Fruit fly (Drosophila melanogaster) whole organism, embryonic: ENCODE data around the gene RpS28-like.

Source experiments
- Ada2b ChIP-seq: fragments of 200-800 bp; sonication (Bioruptor generic); IDR thresholded peaks from 2 replicates; pipeline ENCODE4 v1.3.6; 2022; ENCODE audit warnings: missing biosample characterization, missing genetic modification characterization
- C15 ChIP-seq: fragments of 200-800 bp; sonication (Bioruptor generic); IDR thresholded peaks from 3 replicates; pipeline ENCODE4 v1.3.6; 2022; ENCODE audit warnings: missing biosample characterization, missing genetic modification characterization
- CG10462 ChIP-seq: fragments of 200-800 bp; sonication (Bioruptor generic); optimal IDR thresholded peaks from 2 replicates; lab custom pipeline; 2016; ENCODE audit warnings: missing biosample characterization, missing genetic modification characterization
- CG11560 ChIP-seq: fragments of 200-800 bp; sonication (Bioruptor generic); IDR thresholded peaks from 3 replicates; pipeline ENCODE4 v1.3.6; 2022; ENCODE audit warnings: missing biosample characterization, missing genetic modification characterization
- CG12155 ChIP-seq: fragments of 200-800 bp; sonication (Bioruptor generic); optimal IDR thresholded peaks from 3 replicates; lab custom pipeline; 2016; ENCODE audit warnings: missing biosample characterization, missing genetic modification characterization
- CG12236 ChIP-seq: fragments of 200-800 bp; sonication (Bioruptor generic); optimal IDR thresholded peaks from 2 replicates; lab custom pipeline; 2016; ENCODE audit warnings: missing biosample characterization, missing genetic modification characterization
- CG13775 ChIP-seq: fragments of 200-800 bp; sonication (Bioruptor generic); optimal IDR thresholded peaks from 3 replicates; lab custom pipeline; 2017; ENCODE audit warnings: missing biosample characterization, mild to moderate bottlenecking, missing genetic modification characterization
- CG14441 ChIP-seq: fragments of 200-800 bp; sonication (Bioruptor generic); IDR thresholded peaks from 2 replicates; pipeline ENCODE4 v1.3.6; 2022; ENCODE audit warnings: missing biosample characterization, missing genetic modification characterization
- CG16813 ChIP-seq: fragments of 200-800 bp; sonication (Bioruptor generic); IDR thresholded peaks from 3 replicates; pipeline ENCODE4 v1.3.6; 2022; ENCODE audit warnings: missing biosample characterization, missing genetic modification characterization; ENCODE audit not compliant: partially characterized antibody
- CG6854 ChIP-seq: fragments of 200-800 bp; sonication (Bioruptor generic); optimal IDR thresholded peaks from 3 replicates; lab custom pipeline; 2017; ENCODE audit warnings: missing biosample characterization, mild to moderate bottlenecking, missing genetic modification characterization
- CG7271 ChIP-seq: fragments of 200-800 bp; sonication (Bioruptor generic); optimal IDR thresholded peaks from 2 replicates; lab custom pipeline; 2018; ENCODE audit warnings: missing biosample characterization, mild to moderate bottlenecking, missing genetic modification characterization, moderate library complexity
- CG8290 ChIP-seq, 3 experiments: fragments of 200-800 bp; sonication (Bioruptor generic); optimal IDR thresholded peaks; 2 replicates each; lab custom pipeline; 2016 to 2019; ENCODE audit warnings: missing biosample characterization in 3 of 3, missing genetic modification characterization in 3 of 3, mild to moderate bottlenecking in 2 of 3, moderate library complexity in 1 of 3
- CG9932 ChIP-seq: fragments of 200-800 bp; sonication (Bioruptor generic); IDR thresholded peaks from 2 replicates; pipeline ENCODE4 v1.3.6; 2022; ENCODE audit warnings: missing biosample characterization, missing genetic modification characterization
- Dll ChIP-seq: fragments of 200-800 bp; sonication (Bioruptor generic); IDR thresholded peaks from 4 replicates; pipeline ENCODE4 v1.3.6; 2022; ENCODE audit warnings: missing biosample characterization, missing genetic modification characterization; ENCODE audit not compliant: partially characterized antibody
- Ets65A ChIP-seq: fragments of 200-800 bp; sonication (Bioruptor generic); peaks from one replicate; lab custom pipeline; 2016; ENCODE audit warnings: missing biosample characterization, missing genetic modification characterization
- HLH4C ChIP-seq: fragments of 200-800 bp; sonication (Bioruptor generic); IDR thresholded peaks from 3 replicates; pipeline ENCODE4 v1.3.6; 2022; ENCODE audit warnings: missing biosample characterization, missing genetic modification characterization; ENCODE audit not compliant: partially characterized antibody
- Hand ChIP-seq: fragments of 200-800 bp; sonication (Bioruptor generic); optimal IDR thresholded peaks from 2 replicates; lab custom pipeline; 2017; ENCODE audit warnings: mild to moderate bottlenecking, missing biosample characterization, missing genetic modification reagents, missing genetic modification characterization
- Jarid2 ChIP-seq: fragments of 200-800 bp; sonication (Bioruptor generic); optimal IDR thresholded peaks from 3 replicates; lab custom pipeline; 2017; ENCODE audit warnings: mild to moderate bottlenecking, missing biosample characterization, missing genetic modification reagents, missing genetic modification characterization
- Max ChIP-seq: fragments of 200-800 bp; sonication (Bioruptor generic); optimal IDR thresholded peaks from 2 replicates; lab custom pipeline; 2016; ENCODE audit warnings: missing biosample characterization, mild to moderate bottlenecking, missing genetic modification characterization
- Mes4 ChIP-seq: fragments of 200-800 bp; sonication (Bioruptor generic); optimal IDR thresholded peaks from 2 replicates; lab custom pipeline; 2016; ENCODE audit warnings: missing biosample characterization, missing genetic modification characterization
- Myb ChIP-seq: fragments of 200-800 bp; sonication (Bioruptor generic); optimal IDR thresholded peaks from 2 replicates; lab custom pipeline; 2016; ENCODE audit warnings: missing biosample characterization, missing genetic modification characterization
- Nf-YA ChIP-seq: fragments of 200-800 bp; sonication (Bioruptor generic); IDR thresholded peaks from 2 replicates; pipeline ENCODE4 v1.3.6; 2022; ENCODE audit warnings: missing biosample characterization, missing genetic modification characterization
- Opbp ChIP-seq: fragments of 200-800 bp; sonication (Bioruptor generic); IDR thresholded peaks from 3 replicates; pipeline ENCODE4 v1.3.6; 2022; ENCODE audit warnings: missing biosample characterization, missing genetic modification characterization; ENCODE audit not compliant: partially characterized antibody
- Pdp1 ChIP-seq, 2 experiments: fragments of 200-800 bp; sonication (Bioruptor generic); optimal IDR thresholded peaks; 3 replicates each; lab custom pipeline; 2016; ENCODE audit warnings: missing biosample characterization in 2 of 2, missing genetic modification characterization in 2 of 2, mild to moderate bottlenecking in 1 of 2, moderate library complexity in 1 of 2
- Spps ChIP-seq: fragments of 200-800 bp; sonication (Bioruptor generic); optimal IDR thresholded peaks from 2 replicates; lab custom pipeline; 2018; ENCODE audit warnings: missing biosample characterization, mild to moderate bottlenecking, missing genetic modification characterization
- amos ChIP-seq: fragments of 200-800 bp; sonication (Bioruptor generic); IDR thresholded peaks from 2 replicates; pipeline ENCODE4 v1.3.6; 2022; ENCODE audit warnings: missing biosample characterization, missing genetic modification characterization; ENCODE audit not compliant: partially characterized antibody
- bbx ChIP-seq: fragments of 200-800 bp; sonication (Bioruptor generic); IDR thresholded peaks from 2 replicates; pipeline ENCODE4 v1.3.6; 2022; ENCODE audit warnings: missing biosample characterization, missing genetic modification characterization; ENCODE audit not compliant: partially characterized antibody
- dm ChIP-seq: fragments of 200-800 bp; sonication (Bioruptor generic); optimal IDR thresholded peaks from 3 replicates; lab custom pipeline; 2016; ENCODE audit warnings: missing biosample characterization, missing genetic modification characterization
- dpn ChIP-seq, 2 experiments: fragments of 200-800 bp; sonication (Bioruptor generic); optimal IDR thresholded peaks; 3 replicates each; lab custom pipeline; 2016; ENCODE audit warnings: missing biosample characterization in 2 of 2, missing genetic modification characterization in 2 of 2
- gsb-n ChIP-seq: fragments of 200-800 bp; sonication (Bioruptor generic); optimal IDR thresholded peaks from 3 replicates; lab custom pipeline; 2018; ENCODE audit warnings: missing biosample characterization, mild to moderate bottlenecking, missing genetic modification characterization
- h ChIP-seq: fragments of >200 bp; optimal IDR thresholded peaks from 2 replicates; lab custom pipeline; 2017
- hbn ChIP-seq: fragments of 200-800 bp; sonication (Bioruptor generic); IDR thresholded peaks from 2 replicates; pipeline ENCODE4 v1.3.6; 2022; ENCODE audit warnings: missing biosample characterization, missing genetic modification characterization; ENCODE audit not compliant: partially characterized antibody
- ind ChIP-seq: fragments of 200-800 bp; sonication (Bioruptor generic); optimal IDR thresholded peaks from 3 replicates; lab custom pipeline; 2016; ENCODE audit warnings: missing biosample characterization, missing genetic modification characterization
- kni ChIP-seq: fragments of 200-800 bp; sonication (Bioruptor generic); optimal IDR thresholded peaks from 3 replicates; lab custom pipeline; 2017; ENCODE audit warnings: mild to moderate bottlenecking, missing biosample characterization, missing genetic modification reagents, missing genetic modification characterization
- mld ChIP-seq: fragments of 200-800 bp; sonication (Bioruptor generic); IDR thresholded peaks from 3 replicates; pipeline ENCODE4 v1.3.6; 2022; ENCODE audit warnings: missing biosample characterization, missing genetic modification characterization; ENCODE audit not compliant: partially characterized antibody
- nerfin-1 ChIP-seq: fragments of 200-800 bp; sonication (Bioruptor generic); optimal IDR thresholded peaks from 3 replicates; lab custom pipeline; 2019; ENCODE audit warnings: missing biosample characterization, mild to moderate bottlenecking, missing genetic modification characterization, moderate library complexity
- nerfin-2 ChIP-seq: fragments of 200-800 bp; sonication (Bioruptor generic); IDR thresholded peaks from 2 replicates; pipeline ENCODE4 v1.3.6; 2022; ENCODE audit warnings: missing biosample characterization, missing genetic modification characterization; ENCODE audit not compliant: partially characterized antibody
- pros ChIP-seq: fragments of 200-800 bp; sonication (Bioruptor generic); optimal IDR thresholded peaks from 3 replicates; lab custom pipeline; 2019; ENCODE audit warnings: missing biosample characterization, mild to moderate bottlenecking, missing genetic modification characterization, moderate library complexity
- psq ChIP-seq: fragments of 200-800 bp; sonication (Bioruptor generic); optimal IDR thresholded peaks from 2 replicates; lab custom pipeline; 2017; ENCODE audit warnings: missing biosample characterization, missing genetic modification characterization
- pzg ChIP-seq: fragments of 200-800 bp; sonication (Bioruptor generic); optimal IDR thresholded peaks from 3 replicates; lab custom pipeline; 2018; ENCODE audit warnings: missing biosample characterization, mild to moderate bottlenecking, missing genetic modification characterization, moderate library complexity
- sens ChIP-seq: fragments of 200-800 bp; sonication (Bioruptor generic); peaks from one replicate; lab custom pipeline; 2016; ENCODE audit warnings: missing biosample characterization, missing genetic modification characterization
- seq ChIP-seq: fragments of 200-800 bp; sonication (Bioruptor generic); IDR thresholded peaks from 2 replicates; pipeline ENCODE4 v1.3.6; 2022; ENCODE audit warnings: missing biosample characterization, missing genetic modification characterization
- slbo ChIP-seq: fragments of 200-800 bp; sonication (Bioruptor generic); IDR thresholded peaks from 2 replicates; pipeline ENCODE4 v1.3.6; 2022; ENCODE audit warnings: missing biosample characterization, missing genetic modification characterization
- sna ChIP-seq: fragments of 200-800 bp; sonication (Bioruptor generic); IDR thresholded peaks from 2 replicates; pipeline ENCODE4 v1.3.6; 2022; ENCODE audit warnings: missing biosample characterization, missing genetic modification characterization; ENCODE audit not compliant: partially characterized antibody
- trem ChIP-seq: fragments of 200-800 bp; optimal IDR thresholded peaks from 3 replicates; lab custom pipeline; 2019; ENCODE audit warnings: missing biosample characterization, mild to moderate bottlenecking, missing genetic modification characterization, moderate library complexity
- twi ChIP-seq: fragments of 200-800 bp; optimal IDR thresholded peaks from 2 replicates; lab custom pipeline; 2019; ENCODE audit warnings: missing biosample characterization, mild to moderate bottlenecking, missing genetic modification characterization, moderate library complexity

RpS28-like gene

DNA sequence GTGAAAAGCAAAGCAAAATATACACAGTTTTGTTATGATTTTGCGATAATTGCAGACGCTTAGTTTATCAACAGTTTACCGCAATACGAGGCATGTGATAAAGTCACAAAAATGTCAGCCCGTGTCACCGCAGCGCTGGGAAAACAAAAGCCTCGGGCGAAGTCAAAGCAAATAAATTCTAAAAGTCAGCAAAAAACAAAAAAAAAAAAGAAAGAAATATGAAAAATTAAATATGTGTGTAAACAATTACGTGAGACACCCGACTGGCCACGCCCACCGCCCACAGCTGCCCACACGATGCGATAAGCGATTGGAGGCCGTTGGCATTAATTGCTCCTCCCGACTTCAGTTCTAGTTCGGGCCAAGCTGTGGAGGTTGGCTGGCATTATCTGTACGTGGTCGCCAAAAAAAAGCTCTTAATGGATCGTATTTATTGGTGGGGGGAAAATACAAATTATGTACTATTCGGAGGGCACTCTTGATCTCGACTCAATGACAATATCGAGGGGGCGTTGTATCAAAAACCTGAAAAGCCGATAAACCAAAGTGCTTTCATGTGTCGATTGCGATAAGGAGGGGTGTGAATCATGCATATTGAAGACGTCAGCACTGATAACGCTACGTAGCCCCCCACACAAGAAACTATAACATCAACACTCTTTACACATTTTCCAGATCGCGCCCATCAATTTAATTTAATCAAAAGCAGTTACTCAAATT, 22.9 kb downstream of the RpS28-like start (continued):
- TF ChIP-seq CG11560 (tag; lab: Robert Waterston, UW) = no peak

dm6 chr2L:9460092-9460473, 23.5 kb downstream of the RpS28-like start:
- peak; percentile 76 for TF ChIP-seq pros (GFP tag; lab: Kevin White, UChicago)
- TF ChIP-seq Mes4 (GFP tag; lab: Kevin White, UChicago) = no peak
- TF ChIP-seq CG12155 (GFP tag; lab: Kevin White, UChicago) = peak; percentile 92
- TF ChIP-seq Hand (GFP tag; lab: Kevin White, UChicago) = no peak
- TF ChIP-seq Jarid2 (GFP tag; lab: Kevin White, UChicago) = no peak
- peak; percentile 9 for TF ChIP-seq pzg (GFP tag; lab: Kevin White, UChicago)
- no peak for TF ChIP-seq Spps (tag; lab: Kevin White, UChicago)
- TF ChIP-seq CG7271 (tag; lab: Kevin White, UChicago) = no peak
- TF ChIP-seq dpn (GFP tag; optimal IDR thresholded peaks at IDR 0.05; lab: Kevin White, UChicago) = no peak
- peak; percentile 46 for TF ChIP-seq gsb-n (tag; lab: Kevin White, UChicago)
- peak; percentile 41 for TF ChIP-seq amos (GFP tag; lab: Robert Waterston, UW)
- no peak for TF ChIP-seq CG6854 (GFP tag; lab: Kevin White, UChicago)
- no peak for TF ChIP-seq CG12236 (GFP tag; lab: Kevin White, UChicago)
- no peak for TF ChIP-seq psq (GFP tag; lab: Kevin White, UChicago)
- TF ChIP-seq sna (GFP tag; lab: Robert Waterston, UW) = peak; percentile 61; the same call in 1 of the 2 replicates
- TF ChIP-seq sens (GFP tag; lab: Kevin White, UChicago) = peak; percentile 71
- no peak for TF ChIP-seq CG13775 (GFP tag; lab: Kevin White, UChicago)
- no peak for TF ChIP-seq Max (GFP tag; lab: Kevin White, UChicago)
- peak in 1 of 2 experiments; percentile 84 for TF ChIP-seq Pdp1 (GFP tag; optimal IDR thresholded peaks at IDR 0.05; lab: Kevin White, UChicago)
- peak; percentile 17 for TF ChIP-seq dm (GFP tag; lab: Kevin White, UChicago)
- TF ChIP-seq CG14441 = no peak
- TF ChIP-seq mld = no peak
- peak; percentile 81 for TF ChIP-seq kni (GFP tag; lab: Kevin White, UChicago)
- peak; percentile 55 for TF ChIP-seq trem (tag; lab: Kevin White, UChicago)
- no peak for TF ChIP-seq nerfin-2 (GFP tag; lab: Robert Waterston, UW)
- TF ChIP-seq nerfin-1 (tag; lab: Kevin White, UChicago) = peak; percentile 38
- TF ChIP-seq C15 (GFP tag; lab: Robert Waterston, UW) = no peak
- TF ChIP-seq bbx (GFP tag; lab: Robert Waterston, UW) = peak; percentile 57
- TF ChIP-seq Ets65A (GFP tag; lab: Kevin White, UChicago) = no peak
- peak; percentile 64; the same call in 3 of the 4 replicates for TF ChIP-seq Dll
- no peak for TF ChIP-seq CG9932
- peak; percentile 83 for TF ChIP-seq Myb (GFP tag; lab: Kevin White, UChicago)
- TF ChIP-seq Opbp (GFP tag; lab: Robert Waterston, UW) = peak; percentile 43; the same call in 1 of the 3 replicates
- no peak for TF ChIP-seq Ada2b (GFP tag; lab: Robert Waterston, UW)
- 0 out of 2 replicates have a peak, but pooled peaks have one; percentile 20 for TF ChIP-seq slbo (GFP tag; lab: Robert Waterston, UW)
- TF ChIP-seq hbn (GFP tag; lab: Robert Waterston, UW) = peak; percentile 53; the same call in 1 of the 2 replicates
- TF ChIP-seq ind (GFP tag; lab: Kevin White, UChicago) = no peak
- peak; percentile 61 for TF ChIP-seq CG8290 (GFP tag; optimal IDR thresholded peaks at IDR 0.05; lab: Kevin White, UChicago)
- TF ChIP-seq CG8290 (tag; optimal IDR thresholded peaks at IDR 0.05; lab: Kevin White, UChicago) = no peak
- TF ChIP-seq CG10462 = no peak
- 0 out of 3 replicates have a peak, but pooled peaks have one; percentile 27 for TF ChIP-seq CG16813 (GFP tag; lab: Robert Waterston, UW)
- TF ChIP-seq Nf-YA (GFP tag; lab: Robert Waterston, UW) = no peak
- no peak for TF ChIP-seq h
- peak; percentile 56 for TF ChIP-seq seq (GFP tag; lab: Robert Waterston, UW)
- TF ChIP-seq twi = peak; percentile 4
- TF ChIP-seq HLH4C (GFP tag; lab: Robert Waterston, UW) = 0 out of 3 replicates have a peak, but pooled peaks have one; percentile 26
